Fruit fly (Drosophila melanogaster): Measurements from ENCODE around the gene CG12725.

dm6 chrX:13371704-13372049 is 31.0 kb downstream of the CG12725 start:
- no peak for TF ChIP-seq CG3847 (GFP tag; IDR thresholded peaks at IDR 0.05)
- no peak for TF ChIP-seq D19B (GFP tag; optimal IDR thresholded peaks at IDR 0.05)
- TF ChIP-seq CoRest (tag; optimal IDR thresholded peaks at IDR 0.05) = no peak
- no peak for TF ChIP-seq CG16815 (GFP tag; optimal IDR thresholded peaks at IDR 0.05)
- TF ChIP-seq hb (GFP tag; IDR thresholded peaks at IDR 0.05; ENCODE audit: partially characterized antibody) = no peak
- TF ChIP-seq so (GFP tag; IDR thresholded peaks at IDR 0.05) = no peak
- no peak for TF ChIP-seq Bdp1 (GFP tag; optimal IDR thresholded peaks at IDR 0.05)
- no peak for TF ChIP-seq CG17361 (GFP tag; IDR thresholded peaks at IDR 0.05)
- no peak for TF ChIP-seq Atf6 (GFP tag; IDR thresholded peaks at IDR 0.05)
